Fruit fly (Drosophila melanogaster) whole organism, embryonic: ENCODE results near the gene CG4957.

Experiments
- Bdp1 ChIP-seq: fragments of 200-800 bp; sonication (Bioruptor generic); optimal IDR thresholded peaks from 3 replicates; lab custom pipeline; 2016; ENCODE audit warnings: missing biosample characterization, missing genetic modification characterization
- CG10209 ChIP-seq: fragments of 200-800 bp; sonication (Bioruptor generic); optimal IDR thresholded peaks from 3 replicates; lab custom pipeline; 2017; ENCODE audit warnings: missing biosample characterization, mild to moderate bottlenecking, missing genetic modification characterization, missing genetic modification reagents
- CG10565 ChIP-seq: fragments of 200-800 bp; sonication (Bioruptor generic); optimal IDR thresholded peaks from 3 replicates; lab custom pipeline; 2016; ENCODE audit warnings: missing biosample characterization, mild to moderate bottlenecking, missing genetic modification characterization
- CG10959 ChIP-seq: fragments of 200-800 bp; sonication (Bioruptor generic); IDR thresholded peaks from 2 replicates; pipeline ENCODE4 v1.3.6; 2022; ENCODE audit warnings: missing biosample characterization, missing genetic modification characterization
- CG13624 ChIP-seq: fragments of 200-800 bp; sonication (Bioruptor generic); optimal IDR thresholded peaks from 2 replicates; lab custom pipeline; 2016; ENCODE audit warnings: missing biosample characterization, missing genetic modification characterization
- CG1603 ChIP-seq: fragments of 200-800 bp; sonication (Bioruptor generic); optimal IDR thresholded peaks from 2 replicates; lab custom pipeline; 2019; ENCODE audit warnings: missing biosample characterization, mild to moderate bottlenecking, missing genetic modification characterization, moderate library complexity
- CG17829 ChIP-seq: fragments of 200-800 bp; optimal IDR thresholded peaks from 2 replicates; lab custom pipeline; 2019; ENCODE audit warnings: missing biosample characterization, mild to moderate bottlenecking, missing genetic modification characterization, moderate library complexity
- CG18011 ChIP-seq: fragments of 200-800 bp; sonication (Bioruptor generic); optimal IDR thresholded peaks from 2 replicates; lab custom pipeline; 2017; ENCODE audit warnings: missing biosample characterization, missing genetic modification characterization, mild to moderate bottlenecking, moderate library complexity, missing genotype
- CG18599 ChIP-seq: fragments of 200-800 bp; sonication (Bioruptor generic); optimal IDR thresholded peaks from 3 replicates; lab custom pipeline; 2017; ENCODE audit warnings: missing biosample characterization, missing genetic modification characterization, mild to moderate bottlenecking, moderate library complexity, missing genetic modification reagents
- CG18619 ChIP-seq: fragments of 200-800 bp; sonication (Bioruptor generic); optimal IDR thresholded peaks from 3 replicates; lab custom pipeline; 2017; ENCODE audit warnings: missing biosample characterization, mild to moderate bottlenecking, missing genetic modification characterization
- CG2875 ChIP-seq: fragments of 200-800 bp; sonication (Bioruptor generic); optimal IDR thresholded peaks from 2 replicates; lab custom pipeline; 2017; ENCODE audit warnings: missing biosample characterization, mild to moderate bottlenecking, missing genetic modification characterization, missing genetic modification reagents
- CG30020 ChIP-seq: fragments of 200-800 bp; optimal IDR thresholded peaks from 2 replicates; lab custom pipeline; 2019; ENCODE audit warnings: missing biosample characterization, mild to moderate bottlenecking, missing genetic modification characterization, moderate library complexity
- CG30431 ChIP-seq: fragments of 200-800 bp; sonication (Bioruptor generic); optimal IDR thresholded peaks from 2 replicates; lab custom pipeline; 2017; ENCODE audit warnings: missing biosample characterization, missing genetic modification characterization
- CG3065 ChIP-seq: fragments of 200-800 bp; sonication (Bioruptor generic); optimal IDR thresholded peaks from 2 replicates; lab custom pipeline; 2016; ENCODE audit warnings: missing biosample characterization, missing genetic modification characterization
- CG34422 ChIP-seq: fragments of 200-800 bp; sonication (Bioruptor generic); IDR thresholded peaks from 3 replicates; pipeline ENCODE4 v1.3.6; 2022; ENCODE audit warnings: missing biosample characterization, missing genetic modification characterization
- CG4282 ChIP-seq: fragments of 200-800 bp; sonication (Bioruptor generic); optimal IDR thresholded peaks from 2 replicates; lab custom pipeline; 2016; ENCODE audit warnings: missing biosample characterization, missing genetic modification characterization
- CG4617 ChIP-seq: fragments of 200-800 bp; sonication (Bioruptor generic); optimal IDR thresholded peaks from 3 replicates; lab custom pipeline; 2016; ENCODE audit warnings: missing biosample characterization, missing genetic modification characterization, borderline replicate concordance
- CG6791 ChIP-seq: fragments of 200-800 bp; sonication (Bioruptor generic); IDR thresholded peaks from 3 replicates; pipeline ENCODE4 v1.3.6; 2022; ENCODE audit warnings: missing biosample characterization, missing genetic modification characterization; ENCODE audit not compliant: partially characterized antibody
- CG7839 ChIP-seq: fragments of 200-800 bp; sonication (Bioruptor generic); optimal IDR thresholded peaks from 3 replicates; lab custom pipeline; 2018; ENCODE audit warnings: missing biosample characterization, mild to moderate bottlenecking, missing genetic modification characterization, moderate library complexity
- Dad ChIP-seq: fragments of 200-800 bp; sonication (Bioruptor generic); optimal IDR thresholded peaks from 3 replicates; lab custom pipeline; 2016; ENCODE audit warnings: missing biosample characterization, missing genetic modification characterization
- Elba2 ChIP-seq: fragments of 200-800 bp; sonication (Bioruptor generic); optimal IDR thresholded peaks from 3 replicates; lab custom pipeline; 2016; ENCODE audit warnings: missing biosample characterization, missing genetic modification characterization
- Fer3 ChIP-seq: fragments of 200-800 bp; sonication (Bioruptor generic); optimal IDR thresholded peaks from 2 replicates; lab custom pipeline; 2018; ENCODE audit warnings: missing biosample characterization, mild to moderate bottlenecking, missing genetic modification characterization, moderate library complexity
- GATAe ChIP-seq: fragments of 200-800 bp; sonication (Bioruptor generic); conservative IDR thresholded peaks from 2 replicates; pipeline ENCODE4 v1.3.6; 2022; ENCODE audit warnings: missing biosample characterization, missing genetic modification characterization
- Lim3 ChIP-seq: fragments of 200-800 bp; sonication (Bioruptor generic); IDR thresholded peaks from 2 replicates; pipeline ENCODE4 v1.3.6; 2022; ENCODE audit warnings: missing biosample characterization, missing genetic modification characterization
- MBD-R2 ChIP-seq: fragments of 200-800 bp; sonication (Bioruptor generic); IDR thresholded peaks from 2 replicates; pipeline ENCODE4 v1.3.6; 2022; ENCODE audit warnings: missing biosample characterization, missing genetic modification characterization
- PHDP ChIP-seq: fragments of 200-800 bp; sonication (Bioruptor generic); optimal IDR thresholded peaks from 3 replicates; lab custom pipeline; 2018; ENCODE audit warnings: missing biosample characterization, mild to moderate bottlenecking, missing genetic modification characterization, moderate library complexity
- Spps ChIP-seq: fragments of 200-800 bp; sonication (Bioruptor generic); optimal IDR thresholded peaks from 2 replicates; lab custom pipeline; 2018; ENCODE audit warnings: missing biosample characterization, mild to moderate bottlenecking, missing genetic modification characterization
- Stat92E ChIP-seq, 3 experiments: fragments of >200 bp in 2 of 3; fragments of 200-800 bp in 1 of 3; sonication (Bioruptor generic) in 1 of 3; optimal IDR thresholded peaks; 2 replicates each; lab custom pipeline; 2017 to 2019; ENCODE audit warnings: missing biosample characterization in 3 of 3, missing genetic modification characterization in 3 of 3, mild to moderate bottlenecking in 1 of 3, moderate library complexity in 1 of 3
- Trl ChIP-seq, 3 experiments: fragments of >200 bp in 2 of 3; fragments of 200-800 bp in 1 of 3; sonication (Bioruptor generic) in 1 of 3; optimal IDR thresholded peaks; 2 replicates in 1 of 3; 3 replicates in 2 of 3; lab custom pipeline; 2016 to 2017; ENCODE audit warnings: missing biosample characterization in 1 of 3, missing genetic modification characterization in 1 of 3
- YL-1 ChIP-seq: fragments of 200-800 bp; sonication (Bioruptor generic); optimal IDR thresholded peaks from 3 replicates; lab custom pipeline; 2017; ENCODE audit warnings: missing biosample characterization, mild to moderate bottlenecking, missing genetic modification characterization
- ara ChIP-seq: fragments of 200-800 bp; sonication (Bioruptor generic); IDR thresholded peaks from 2 replicates; pipeline ENCODE4 v1.3.6; 2022; ENCODE audit warnings: missing biosample characterization, missing genetic modification characterization
- bcd ChIP-seq: fragments of 200-800 bp; sonication (Bioruptor generic); optimal IDR thresholded peaks from 2 replicates; lab custom pipeline; 2017; ENCODE audit warnings: missing biosample characterization, mild to moderate bottlenecking, missing genetic modification characterization
- cato ChIP-seq: fragments of 200-800 bp; sonication (Bioruptor generic); optimal IDR thresholded peaks from 2 replicates; lab custom pipeline; 2016; ENCODE audit warnings: missing biosample characterization, missing genetic modification characterization, borderline replicate concordance
- chinmo ChIP-seq: fragments of 200-800 bp; sonication (Bioruptor generic); IDR thresholded peaks from 4 replicates; pipeline ENCODE4 v1.3.6; 2022; ENCODE audit warnings: missing biosample characterization, missing genetic modification characterization; ENCODE audit not compliant: partially characterized antibody
- da ChIP-seq: fragments of 200-800 bp; sonication (Bioruptor generic); optimal IDR thresholded peaks from 2 replicates; lab custom pipeline; 2016; ENCODE audit warnings: missing biosample characterization, missing genetic modification characterization
- en ChIP-seq: fragments of 200-800 bp; sonication (Bioruptor generic); optimal IDR thresholded peaks from 2 replicates; lab custom pipeline; 2016; ENCODE audit warnings: missing biosample characterization, missing genetic modification characterization
- eve ChIP-seq, 2 experiments: fragments of >200 bp; optimal IDR thresholded peaks; 2 replicates each; lab custom pipeline; 2017; ENCODE audit warnings: missing biosample characterization in 2 of 2, missing genetic modification characterization in 2 of 2
- fru ChIP-seq: fragments of >200 bp; optimal IDR thresholded peaks from 2 replicates; lab custom pipeline; 2017
- mam ChIP-seq: fragments of 200-800 bp; sonication (Bioruptor generic); optimal IDR thresholded peaks from 3 replicates; lab custom pipeline; 2016; ENCODE audit warnings: missing biosample characterization, missing genetic modification characterization
- nau ChIP-seq: fragments of 200-800 bp; sonication (Bioruptor generic); optimal IDR thresholded peaks from 3 replicates; lab custom pipeline; 2017; ENCODE audit warnings: missing biosample characterization, mild to moderate bottlenecking, missing genetic modification characterization, missing genetic modification reagents
- nmo ChIP-seq: fragments of 200-800 bp; sonication (Bioruptor generic); optimal IDR thresholded peaks from 2 replicates; lab custom pipeline; 2018; ENCODE audit warnings: missing biosample characterization, mild to moderate bottlenecking, missing genetic modification characterization, moderate library complexity
- onecut ChIP-seq: fragments of 200-800 bp; sonication (Bioruptor generic); IDR thresholded peaks from 2 replicates; pipeline ENCODE4 v1.3.6; 2022; ENCODE audit warnings: missing biosample characterization, missing genetic modification characterization
- otp ChIP-seq: fragments of 200-800 bp; sonication (Bioruptor generic); IDR thresholded peaks from 3 replicates; pipeline ENCODE4, ENCODE4 v1.3.6; 2022; ENCODE audit warnings: missing biosample characterization, missing genetic modification characterization
- prd ChIP-seq, 3 experiments: fragments of >200 bp in 2 of 3; fragments of 200-800 bp in 1 of 3; sonication (Bioruptor generic) in 1 of 3; optimal IDR thresholded peaks in 2 of 3; IDR thresholded peaks in 1 of 3; 2 replicates in 2 of 3; 3 replicates in 1 of 3; pipeline versions ENCODE4 v1.3.6 to Lab custom; 2017 to 2022; ENCODE audit warnings: missing biosample characterization in 1 of 3, missing genetic modification characterization in 1 of 3
- row ChIP-seq: fragments of 200-800 bp; sonication (Bioruptor generic); IDR thresholded peaks from 3 replicates; pipeline ENCODE4 v1.3.6; 2022; ENCODE audit warnings: missing biosample characterization, missing genetic modification characterization
- sima ChIP-seq: fragments of 200-800 bp; sonication (Bioruptor generic); optimal IDR thresholded peaks from 2 replicates; lab custom pipeline; 2016; ENCODE audit warnings: missing biosample characterization, missing genetic modification characterization
- sqz ChIP-seq: fragments of 200-800 bp; sonication (Bioruptor generic); optimal IDR thresholded peaks from 3 replicates; lab custom pipeline; 2018; ENCODE audit warnings: missing biosample characterization, mild to moderate bottlenecking, missing genetic modification characterization
- tgo ChIP-seq: fragments of 200-800 bp; sonication (Bioruptor generic); IDR thresholded peaks from 3 replicates; pipeline ENCODE4 v1.3.6; 2022; ENCODE audit warnings: missing biosample characterization, missing genetic modification characterization
- tna ChIP-seq: fragments of 200-800 bp; sonication (Bioruptor generic); IDR thresholded peaks from 2 replicates; pipeline ENCODE4 v1.3.6; 2022; ENCODE audit warnings: missing biosample characterization, missing genetic modification characterization; ENCODE audit not compliant: partially characterized antibody
- wek ChIP-seq: fragments of 200-800 bp; sonication (Bioruptor generic); optimal IDR thresholded peaks from 3 replicates; lab custom pipeline; 2018; ENCODE audit warnings: missing biosample characterization, mild to moderate bottlenecking, missing genetic modification characterization, moderate library complexity

The CG4957 gene

dm6 chr2L:10269854-10270253, 1.2 kb downstream of the CG4957 start, which contains the start of gene Mulk (continued):
- TF ChIP-seq sima (GFP tag; lab: Kevin White, UChicago) (no peak), da (GFP tag; lab: Kevin White, UChicago) (no peak), Fer3 (no peak), MBD-R2 (GFP tag; lab: Robert Waterston, UW) (peak; percentile 76), CG18599 (GFP tag; lab: Kevin White, UChicago) (no peak), ara (GFP tag; lab: Robert Waterston, UW) (no peak), CG4282 (GFP tag; lab: Kevin White, UChicago) (no peak), Dad (GFP tag; lab: Kevin White, UChicago) (no peak), PHDP (no peak), CG1603 (peak; percentile 95), prd (optimal IDR thresholded peaks at IDR 0.05; lab: Kevin White, UChicago) (no peak), prd (GFP tag; IDR thresholded peaks at IDR 0.05; lab: Robert Waterston, UW) (no peak), CG4617 (GFP tag; lab: Kevin White, UChicago) (peak; percentile 5), eve (GFP tag; optimal IDR thresholded peaks at IDR 0.05; lab: Kevin White, UChicago) (peak in 1 of 2 experiments; percentile 40), CG3065 (GFP tag; lab: Kevin White, UChicago) (no peak), tgo (GFP tag; lab: Robert Waterston, UW) (no peak), mam (GFP tag; lab: Kevin White, UChicago) (no peak), chinmo (GFP tag; lab: Robert Waterston, UW) (no peak), fru (lab: Kevin White, UChicago) (no peak), Stat92E (GFP tag; optimal IDR thresholded peaks at IDR 0.05; lab: Kevin White, UChicago) (no peak), otp (no peak), GATAe (GFP tag; lab: Robert Waterston, UW) (no peak), CG30431 (GFP tag; lab: Kevin White, UChicago) (no peak), en (no peak), CG6791 (no peak), CG7839 (tag; lab: Kevin White, UChicago) (no peak), wek (peak; percentile 98), Lim3 (no peak), CG34422 (GFP tag; lab: Robert Waterston, UW) (0 out of 3 replicates have a peak, but pooled peaks have one; percentile 11), Trl (optimal IDR thresholded peaks at IDR 0.05; lab: Kevin White, UChicago) (no peak), Trl (GFP tag; optimal IDR thresholded peaks at IDR 0.05; lab: Kevin White, UChicago) (no peak), YL-1 (GFP tag; lab: Kevin White, UChicago) (peak; percentile 29), Bdp1 (GFP tag; lab: Kevin White, UChicago) (no peak), tna (no peak), CG30020 (tag; lab: Kevin White, UChicago) (peak; percentile 90), CG10959 (GFP tag; lab: Robert Waterston, UW) (no peak), nau (GFP tag; lab: Kevin White, UChicago) (no peak), sqz (no peak), nmo (GFP tag; lab: Kevin White, UChicago) (no peak), CG17829 (tag; lab: Kevin White, UChicago) (no peak), CG10565 (GFP tag; lab: Kevin White, UChicago) (no peak), onecut (no peak), bcd (GFP tag; lab: Kevin White, UChicago) (no peak), CG18011 (GFP tag; lab: Kevin White, UChicago) (no peak), CG10209 (no peak), row (GFP tag; lab: Robert Waterston, UW) (peak; percentile 14; the same call in 1 of the 3 replicates), cato (GFP tag; lab: Kevin White, UChicago) (no peak), Spps (tag; lab: Kevin White, UChicago) (no peak), Elba2 (GFP tag; lab: Kevin White, UChicago) (no peak), CG18619 (GFP tag; lab: Kevin White, UChicago) (no peak), CG13624 (GFP tag; lab: Kevin White, UChicago) (no peak), CG2875 (GFP tag; lab: Kevin White, UChicago) (no peak)
